Worm (Caenorhabditis elegans) whole organism, mixed stage, embryonic: Measurements from ENCODE around the gene F44F4.10.

Source experiments
- M03D4.4 ChIP-seq: sonication (generic microtip); optimal IDR thresholded peaks from 2 replicates; lab custom pipeline; 2017; ENCODE audit warnings: mild to moderate bottlenecking, missing genetic modification characterization, missing compliant biosample characterization
- bed-3 ChIP-seq: fragments of 200-800 bp; sonication (Bioruptor generic); optimal IDR thresholded peaks from 3 replicates; lab custom pipeline; 2018; ENCODE audit warnings: mild to moderate bottlenecking, missing genetic modification characterization, moderate library complexity, missing compliant biosample characterization
- blmp-1 ChIP-seq: fragments of 150-350 bp; optimal IDR thresholded peaks from 2 replicates; lab custom pipeline; 2014; ENCODE audit warnings: missing biosample characterization, missing genetic modification characterization
- ceh-43 ChIP-seq: fragments of 200-800 bp; sonication (Bioruptor generic); optimal IDR thresholded peaks from 2 replicates; lab custom pipeline; 2018; ENCODE audit warnings: mild to moderate bottlenecking, missing genetic modification characterization, moderate library complexity, missing compliant biosample characterization
- ceh-83 ChIP-seq: fragments of 200-800 bp; sonication (Bioruptor generic); optimal IDR thresholded peaks from 2 replicates; lab custom pipeline; 2018; ENCODE audit warnings: mild to moderate bottlenecking, missing genetic modification characterization, missing compliant biosample characterization
- ces-1 ChIP-seq: fragments of 150-350 bp; optimal IDR thresholded peaks from 2 replicates; lab custom pipeline; 2014; ENCODE audit warnings: missing biosample characterization, missing genetic modification reagents, missing genetic modification characterization
- cnd-1 ChIP-seq: fragments of 200-800 bp; sonication (Bioruptor generic); optimal IDR thresholded peaks from 2 replicates; lab custom pipeline; 2018; ENCODE audit warnings: mild to moderate bottlenecking, missing genetic modification characterization, missing compliant biosample characterization
- drap-1 ChIP-seq: fragments of 200-800 bp; sonication (Bioruptor generic); optimal IDR thresholded peaks from 3 replicates; lab custom pipeline; 2018; ENCODE audit warnings: mild to moderate bottlenecking, missing genetic modification characterization, missing compliant biosample characterization
- elt-1 ChIP-seq: sonication (generic microtip); optimal IDR thresholded peaks from 2 replicates; lab custom pipeline; 2017; ENCODE audit warnings: missing genetic modification characterization, mild to moderate bottlenecking, missing compliant biosample characterization, antibody characterized with exemption, moderate library complexity, borderline replicate concordance; ENCODE audit not compliant: insufficient read depth
- flh-1 ChIP-seq: fragments of 200-800 bp; sonication (Bioruptor generic); optimal IDR thresholded peaks from 2 replicates; lab custom pipeline; 2018; ENCODE audit warnings: mild to moderate bottlenecking, missing genetic modification characterization, moderate library complexity, missing compliant biosample characterization
- ham-2 ChIP-seq: fragments of 200-800 bp; sonication (Bioruptor generic); optimal IDR thresholded peaks from 2 replicates; lab custom pipeline; 2018; ENCODE audit warnings: mild to moderate bottlenecking, missing genetic modification characterization, missing compliant biosample characterization
- hlh-1 ChIP-seq: fragments of 150-350 bp; optimal IDR thresholded peaks from 2 replicates; lab custom pipeline; 2014; ENCODE audit warnings: missing biosample characterization, missing genetic modification reagents, missing genetic modification characterization
- lin-13 ChIP-seq: fragments of 150-350 bp; optimal IDR thresholded peaks from 2 replicates; lab custom pipeline; 2014; ENCODE audit warnings: missing biosample characterization, missing genetic modification characterization
- lin-32 ChIP-seq: fragments of 200-800 bp; sonication (Bioruptor generic); optimal IDR thresholded peaks from 2 replicates; lab custom pipeline; 2018; ENCODE audit warnings: mild to moderate bottlenecking, missing genetic modification characterization, missing compliant biosample characterization
- lsy-2 ChIP-seq: fragments of 150-350 bp; optimal IDR thresholded peaks from 2 replicates; lab custom pipeline; 2014; ENCODE audit warnings: missing biosample characterization, missing genetic modification characterization
- mab-5 ChIP-seq: fragments of 150-350 bp; optimal IDR thresholded peaks from 2 replicates; lab custom pipeline; 2014; ENCODE audit warnings: missing biosample characterization, missing genetic modification characterization
- mls-2 ChIP-seq: sonication (generic microtip); optimal IDR thresholded peaks from 2 replicates; lab custom pipeline; 2016; ENCODE audit warnings: mild to moderate bottlenecking, missing genetic modification characterization, moderate library complexity, missing compliant biosample characterization
- nhr-12 ChIP-seq: fragments of 150-350 bp; optimal IDR thresholded peaks from 2 replicates; lab custom pipeline; 2014; ENCODE audit warnings: missing biosample characterization, missing genetic modification characterization
- nhr-2 ChIP-seq: fragments of 150-350 bp; optimal IDR thresholded peaks from 2 replicates; lab custom pipeline; 2014; ENCODE audit warnings: missing biosample characterization, missing genetic modification characterization
- nhr-237 ChIP-seq: fragments of 150-350 bp; optimal IDR thresholded peaks from 2 replicates; lab custom pipeline; 2014; ENCODE audit warnings: missing biosample characterization, missing genetic modification characterization
- nhr-28 ChIP-seq: fragments of 150-350 bp; optimal IDR thresholded peaks from 2 replicates; lab custom pipeline; 2014; ENCODE audit warnings: missing biosample characterization, missing genetic modification characterization
- nhr-76 ChIP-seq: sonication (generic microtip); optimal IDR thresholded peaks from 2 replicates; lab custom pipeline; 2017; ENCODE audit warnings: missing biosample characterization, missing genetic modification characterization
- pha-4 ChIP-seq: fragments of 150-350 bp; optimal IDR thresholded peaks from 2 replicates; lab custom pipeline; 2018; ENCODE audit warnings: missing biosample characterization, missing genetic modification reagents, missing genetic modification characterization
- sem-2 ChIP-seq: fragments of 200-800 bp; sonication (Bioruptor generic); optimal IDR thresholded peaks from 2 replicates; lab custom pipeline; 2018; ENCODE audit warnings: mild to moderate bottlenecking, missing genetic modification characterization, missing compliant biosample characterization
- snpc-4 ChIP-seq: fragments of 150-350 bp; optimal IDR thresholded peaks from 2 replicates; lab custom pipeline; 2014; ENCODE audit warnings: missing biosample characterization, missing genetic modification characterization
- sptf-1 ChIP-seq: sonication (generic microtip); optimal IDR thresholded peaks from 2 replicates; lab custom pipeline; 2017; ENCODE audit warnings: mild to moderate bottlenecking, missing genetic modification characterization, moderate library complexity, missing compliant biosample characterization
- tbx-8 ChIP-seq: fragments of 200-800 bp; sonication (Bioruptor generic); optimal IDR thresholded peaks from 2 replicates; lab custom pipeline; 2018; ENCODE audit warnings: mild to moderate bottlenecking, missing genetic modification characterization, moderate library complexity, missing compliant biosample characterization
- unc-62 ChIP-seq: fragments of 150-350 bp; optimal IDR thresholded peaks from 2 replicates; lab custom pipeline; 2014; ENCODE audit warnings: missing biosample characterization, missing genetic modification reagents, missing genetic modification characterization
- zip-8 ChIP-seq: fragments of 150-350 bp; optimal IDR thresholded peaks from 2 replicates; lab custom pipeline; 2014; ENCODE audit warnings: missing biosample characterization, missing genetic modification characterization
- ztf-11 ChIP-seq: fragments of 150-350 bp; optimal IDR thresholded peaks from 2 replicates; lab custom pipeline; 2014; ENCODE audit warnings: missing biosample characterization, missing genetic modification characterization

The F44F4.10 gene

DNA sequence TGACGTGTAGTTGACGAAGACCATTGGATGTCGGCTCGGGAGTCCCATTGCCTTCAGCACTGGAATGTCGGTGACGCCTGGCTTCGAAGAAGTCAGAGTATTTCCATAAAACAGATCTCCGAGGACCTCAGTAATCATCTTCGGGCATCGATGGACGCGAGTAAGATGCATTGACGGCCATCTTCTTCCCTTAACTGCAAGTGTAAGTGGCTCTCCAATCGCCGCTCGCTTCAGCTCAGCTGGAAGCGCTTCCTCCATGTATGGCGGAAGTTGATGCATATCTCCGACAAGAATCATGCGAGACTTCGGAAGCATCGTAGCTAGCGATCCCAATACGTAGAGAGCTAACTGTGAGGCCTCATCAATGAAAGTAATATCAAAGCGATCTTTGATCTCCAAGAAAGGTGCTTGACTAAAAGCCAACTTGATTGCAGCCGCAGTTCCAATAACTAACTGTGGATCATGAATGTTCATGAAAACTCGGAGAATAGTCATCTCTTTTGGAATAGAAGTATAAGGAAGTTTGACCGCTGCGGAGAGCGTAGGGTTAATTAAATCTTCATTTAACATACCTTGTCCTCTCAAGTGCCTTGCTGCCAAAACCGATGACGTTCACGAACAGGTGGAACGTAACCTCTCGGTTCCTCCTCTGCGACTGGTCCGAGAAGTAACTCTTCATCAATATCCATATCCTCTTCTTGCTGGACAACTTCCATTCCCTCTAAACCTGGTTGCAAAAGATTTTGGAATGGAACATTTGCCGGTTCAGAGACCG lies 17.1 kb upstream of the F44F4.10 start:
- TF ChIP-seq tbx-8 (GFP tag; lab: Kevin White, UChicago) (no peak), nhr-76 (tag; lab: Kevin White, UChicago) (no peak), mls-2 (tag; lab: Kevin White, UChicago) (no peak), drap-1 (no peak), ham-2 (GFP tag; lab: Kevin White, UChicago) (no peak), blmp-1 (tag; lab: Kevin White, UChicago) (no peak), zip-8 (tag; lab: Kevin White, UChicago) (no peak), cnd-1 (no peak), nhr-237 (tag; lab: Kevin White, UChicago) (no peak), ces-1 (GFP tag; lab: Kevin White, UChicago) (no peak), bed-3 (no peak), snpc-4 (no peak), lin-32 (GFP tag; lab: Kevin White, UChicago) (no peak), ztf-11 (tag; lab: Kevin White, UChicago) (no peak)

- TF ChIP-seq sem-2 (GFP tag; lab: Kevin White, UChicago) (no peak), nhr-2 (tag; lab: Kevin White, UChicago) (no peak), mls-2 (tag; lab: Kevin White, UChicago) (no peak), lin-13 (tag; lab: Kevin White, UChicago) (no peak), nhr-76 (tag; lab: Kevin White, UChicago) (no peak), hlh-1 (tag; lab: Kevin White, UChicago) (no peak), sptf-1 (tag; lab: Kevin White, UChicago) (no peak), nhr-237 (tag; lab: Kevin White, UChicago) (no peak), unc-62 (GFP tag; lab: Kevin White, UChicago) (no peak), blmp-1 (tag; lab: Kevin White, UChicago) (no peak), tbx-8 (GFP tag; lab: Kevin White, UChicago) (no peak), nhr-28 (no peak), ceh-43 (no peak), lsy-2 (tag; lab: Kevin White, UChicago) (no peak), mab-5 (tag; lab: Kevin White, UChicago) (no peak), flh-1 (GFP tag; lab: Kevin White, UChicago) (no peak), lin-32 (GFP tag; lab: Kevin White, UChicago) (no peak), ceh-83 (GFP tag; lab: Kevin White, UChicago) (no peak), cnd-1 (no peak), elt-1 (no peak)
These were observed 15.2 kb upstream of the F44F4.10 start for ce11 chrII:10932305-10932704.

ce11 chrII:10930678-10931650 lies 13.9 kb upstream of the F44F4.10 start:
- no peak for TF ChIP-seq elt-1
- TF ChIP-seq M03D4.4 (tag; lab: Kevin White, UChicago), result no peak
- TF ChIP-seq blmp-1 (tag; lab: Kevin White, UChicago), result no peak
- TF ChIP-seq ham-2 (GFP tag; lab: Kevin White, UChicago), result no peak
- TF ChIP-seq mab-5 (tag; lab: Kevin White, UChicago), result no peak
- TF ChIP-seq flh-1 (GFP tag; lab: Kevin White, UChicago), result no peak
- TF ChIP-seq ceh-43, result no peak
- no peak for TF ChIP-seq pha-4 (tag; lab: Kevin White, UChicago)
- no peak for TF ChIP-seq nhr-237 (tag; lab: Kevin White, UChicago)
- no peak for TF ChIP-seq tbx-8 (GFP tag; lab: Kevin White, UChicago)
- no peak for TF ChIP-seq nhr-28
- TF ChIP-seq nhr-12 (tag; lab: Kevin White, UChicago), result no peak
